Worm (Caenorhabditis elegans): ENCODE results near the gene catp-5.

- TF ChIP-seq nhr-77 (tag; optimal IDR thresholded peaks at IDR 0.05) = no peak
- TF ChIP-seq unc-130 (GFP tag; optimal IDR thresholded peaks at IDR 0.05) = no peak
- no peak for TF ChIP-seq daf-12 (tag; optimal IDR thresholded peaks at IDR 0.05)
These were observed 12.3 kb downstream of the catp-5 start, which contains the start of gene dao-3 for ce11 chrX:8086450-8086724.

Measured in whole organism, L4 larva.